Fruit fly (Drosophila melanogaster): ENCODE results near the gene CG7579.
A peak's percentile ranks its signal among the peaks of the same experiment; 100 is the strongest.

Gene CG7579

dm6 chr3L:15650552-15650951, 32.7 kb downstream of the CG7579 start, which contains the start of gene CG43084:
Gene CG43084, plus strand, starts transcription at chr3L:15650852.
- no peak for TF ChIP-seq noc (tag; optimal IDR thresholded peaks at IDR 0.05)

- TF ChIP-seq noc (tag; optimal IDR thresholded peaks at IDR 0.05): no peak
Observed at dm6 chr3L:15649561-15649960, 33.7 kb downstream of the CG7579 start, which contains the start of the genes Eig71Ea and Eig71Eb. Gene Eig71Ea, minus strand, starts transcription at chr3L:15649661. Gene Eig71Eb, plus strand, starts transcription at chr3L:15649936.

dm6 chr3L:15647712-15648621, 35.3 kb downstream of the CG7579 start, which contains the start of the genes comm3 and CG43083:
Gene comm3, minus strand, starts transcription at chr3L:15647762.
Gene CG43083, plus strand, starts transcription at chr3L:15648571.
- TF ChIP-seq noc (tag; optimal IDR thresholded peaks at IDR 0.05): no peak

dm6 chr3L:15646182-15646581, 37.1 kb downstream of the CG7579 start:
- TF ChIP-seq noc (tag; optimal IDR thresholded peaks at IDR 0.05): no peak

- TF ChIP-seq noc (tag; optimal IDR thresholded peaks at IDR 0.05): no peak
Observed at dm6 chr3L:15641590-15642019, 41.6 kb downstream of the CG7579 start.

- no peak for TF ChIP-seq noc (tag; optimal IDR thresholded peaks at IDR 0.05)
Observed at dm6 chr3L:15639978-15640377, 43.3 kb downstream of the CG7579 start.

dm6 chr3L:15638524-15638923, 44.7 kb downstream of the CG7579 start:
- TF ChIP-seq noc (tag; optimal IDR thresholded peaks at IDR 0.05): no peak

dm6 chr3L:15637618-15638017, 45.6 kb downstream of the CG7579 start:
- no peak for TF ChIP-seq noc (tag; optimal IDR thresholded peaks at IDR 0.05)

- TF ChIP-seq noc (tag; optimal IDR thresholded peaks at IDR 0.05): no peak
Observed at dm6 chr3L:15636978-15637377, 46.3 kb downstream of the CG7579 start.

- TF ChIP-seq noc (tag; optimal IDR thresholded peaks at IDR 0.05): peak; percentile 52
Observed at dm6 chr3L:15636359-15636758, 46.9 kb downstream of the CG7579 start.

dm6 chr3L:15634368-15635075, 48.7 kb downstream of the CG7579 start:
- TF ChIP-seq noc (tag; optimal IDR thresholded peaks at IDR 0.05): peak; percentile 13

- no peak for TF ChIP-seq noc (tag; optimal IDR thresholded peaks at IDR 0.05)
Observed at dm6 chr3L:15632653-15633052, 50.6 kb downstream of the CG7579 start.
